Fruit fly (Drosophila melanogaster) Kc167 (cell line): Measurements from ENCODE around the gene Dok.

Experiments
- Myc ChIP-seq: fragments of >200 bp; optimal IDR thresholded peaks from 2 replicates; lab custom pipeline; 2017; ENCODE audit warnings: missing external identifiers
- Sin3A ChIP-seq: fragments of >200 bp; optimal IDR thresholded peaks from 2 replicates; lab custom pipeline; 2018; ENCODE audit warnings: missing external identifiers
- h ChIP-seq: fragments of >200 bp; optimal IDR thresholded peaks from 3 replicates; lab custom pipeline; 2018; ENCODE audit warnings: missing external identifiers
- insv ChIP-seq: fragments of >200 bp; optimal IDR thresholded peaks from 3 replicates; lab custom pipeline; 2018; ENCODE audit warnings: missing external identifiers
- psq ChIP-seq: fragments of >200 bp; optimal IDR thresholded peaks from 2 replicates; lab custom pipeline; 2017; ENCODE audit warnings: missing external identifiers
- ttk ChIP-seq: sonication (Bioruptor generic); optimal IDR thresholded peaks from 2 replicates; lab custom pipeline; 2017; ENCODE audit warnings: missing external identifiers

Gene Dok

dm6 chrX:7377840-7378239, 53.8 kb downstream of the Dok start, which contains the start of gene CheA7a:
CheA7a (plus strand) TSS chrX:7378140.
- TF ChIP-seq Myc (lab: Kevin White, UChicago) (no peak), insv (lab: Kevin White, UChicago) (no peak), h (lab: Kevin White, UChicago) (no peak), ttk (lab: Kevin White, UChicago) (no peak), psq (no peak), Sin3A (no peak)
